Worm (Caenorhabditis elegans) whole organism, L1 larva: ENCODE results near the gene H01M10.1.

Source experiments
- C04F5.9 ChIP-seq: sonication (generic microtip); optimal IDR thresholded peaks from 2 replicates; lab custom pipeline; 2016; ENCODE audit warnings: missing genetic modification characterization, missing compliant biosample characterization
- C16A3.4 ChIP-seq: fragments of 150-350 bp; optimal IDR thresholded peaks from 2 replicates; lab custom pipeline; 2014; ENCODE audit warnings: missing biosample characterization, missing genetic modification characterization
- C34B4.2 ChIP-seq: sonication (generic microtip); optimal IDR thresholded peaks from 2 replicates; lab custom pipeline; 2017; ENCODE audit warnings: mild to moderate bottlenecking, missing genetic modification characterization, missing compliant biosample characterization
- F16B12.6 ChIP-seq: fragments of 150-350 bp; optimal IDR thresholded peaks from 2 replicates; lab custom pipeline; 2014; ENCODE audit warnings: missing biosample characterization, missing genetic modification characterization
- alr-1 ChIP-seq: fragments of 200-800 bp; sonication (Bioruptor generic); optimal IDR thresholded peaks from 2 replicates; lab custom pipeline; 2018; ENCODE audit warnings: borderline replicate concordance, mild to moderate bottlenecking, missing genetic modification characterization, missing compliant biosample characterization
- aly-2 ChIP-seq: fragments of 150-350 bp; optimal IDR thresholded peaks from 2 replicates; lab custom pipeline; 2014; ENCODE audit warnings: missing biosample characterization, missing genetic modification characterization
- ceh-8 ChIP-seq: fragments of 200-800 bp; sonication (Bioruptor generic); optimal IDR thresholded peaks from 2 replicates; lab custom pipeline; 2018; ENCODE audit warnings: mild to moderate bottlenecking, missing genetic modification characterization, moderate library complexity, missing compliant biosample characterization
- ceh-90 ChIP-seq: sonication (generic microtip); optimal IDR thresholded peaks from 2 replicates; lab custom pipeline; 2016; ENCODE audit warnings: missing genetic modification characterization, missing compliant biosample characterization
- ces-1 ChIP-seq: fragments of 150-350 bp; optimal IDR thresholded peaks from 2 replicates; lab custom pipeline; 2014; ENCODE audit warnings: missing biosample characterization, missing genetic modification reagents, missing genetic modification characterization
- dpl-1 ChIP-seq, 3 experiments: fragments of 150-350 bp in 2 of 3; sonication (generic microtip) in 1 of 3; optimal IDR thresholded peaks; 2 replicates each; lab custom pipeline; 2014 to 2017; ENCODE audit warnings: missing biosample characterization in 3 of 3, missing genetic modification characterization in 3 of 3, missing genetic modification reagents in 3 of 3
- efl-1 ChIP-seq, 4 experiments: fragments of 150-350 bp; optimal IDR thresholded peaks in 3 of 4; peaks in 1 of 4; 1 replicate in 1 of 4; 2 replicates in 3 of 4; lab custom pipeline; 2014; ENCODE audit warnings: missing biosample characterization in 2 of 4, missing genetic modification characterization in 2 of 4, missing genetic modification reagents in 2 of 4
- efl-3 ChIP-seq: fragments of 200-800 bp; sonication (Bioruptor generic); optimal IDR thresholded peaks from 2 replicates; lab custom pipeline; 2018; ENCODE audit warnings: mild to moderate bottlenecking, missing genetic modification characterization, missing compliant biosample characterization
- elt-2 ChIP-seq: sonication (generic microtip); optimal IDR thresholded peaks from 2 replicates; lab custom pipeline; 2016; ENCODE audit warnings: missing genetic modification characterization, mild to moderate bottlenecking, inconsistent platforms, missing compliant biosample characterization, missing genetic modification reagents
- elt-3 ChIP-seq, 6 experiments: fragments of 150-350 bp in 1 of 6; sonication (generic microtip); optimal IDR thresholded peaks; 2 replicates each; lab custom pipeline; 2017 to 2018; ENCODE audit warnings: missing biosample characterization in 6 of 6, missing genetic modification characterization in 6 of 6, inconsistent platforms in 1 of 6
- fkh-4 ChIP-seq: sonication (generic microtip); optimal IDR thresholded peaks from 2 replicates; lab custom pipeline; 2016; ENCODE audit warnings: missing compliant biosample characterization, missing genetic modification characterization, borderline replicate concordance
- fkh-8 ChIP-seq: sonication (generic microtip); optimal IDR thresholded peaks from 2 replicates; lab custom pipeline; 2016; ENCODE audit warnings: mild to moderate bottlenecking, missing genetic modification characterization, missing compliant biosample characterization
- grh-1 ChIP-seq: fragments of 200-800 bp; sonication (Bioruptor generic); IDR thresholded peaks from 2 replicates; pipeline ENCODE4 v1.3.6; 2022; ENCODE audit warnings: missing genetic modification reagents, missing genetic modification characterization, missing compliant biosample characterization
- hlh-17 ChIP-seq: fragments of 200-800 bp; sonication (Bioruptor generic); optimal IDR thresholded peaks from 2 replicates; lab custom pipeline; 2018; ENCODE audit warnings: missing genetic modification characterization, mild to moderate bottlenecking, missing compliant biosample characterization, moderate library complexity, borderline replicate concordance
- jun-1 ChIP-seq: fragments of 150-350 bp; optimal IDR thresholded peaks from 2 replicates; lab custom pipeline; 2014; ENCODE audit warnings: missing biosample characterization, missing genetic modification reagents, missing genetic modification characterization
- lin-15B ChIP-seq: fragments of 150-350 bp; sonication (generic microtip); optimal IDR thresholded peaks from 3 replicates; lab custom pipeline; 2014; ENCODE audit warnings: missing biosample characterization, missing genetic modification characterization
- lin-35 ChIP-seq, 2 experiments: fragments of 150-350 bp; optimal IDR thresholded peaks; 2 replicates each; lab custom pipeline; 2014; ENCODE audit warnings: missing biosample characterization in 2 of 2, missing genetic modification characterization in 2 of 2, missing genetic modification reagents in 2 of 2
- lin-39 ChIP-seq: fragments of 150-350 bp; optimal IDR thresholded peaks from 2 replicates; lab custom pipeline; 2014; ENCODE audit warnings: missing biosample characterization, missing genetic modification reagents, missing genetic modification characterization
- lir-3 ChIP-seq: sonication (generic microtip); optimal IDR thresholded peaks from 2 replicates; lab custom pipeline; 2016; ENCODE audit warnings: mild to moderate bottlenecking, missing genetic modification characterization, moderate library complexity, missing compliant biosample characterization; ENCODE audit not compliant: poor library complexity
- lsy-2 ChIP-seq, 2 experiments: fragments of 150-350 bp; optimal IDR thresholded peaks; 2 replicates each; lab custom pipeline; 2014; ENCODE audit warnings: missing biosample characterization in 2 of 2, missing genetic modification characterization in 2 of 2
- mdl-1 ChIP-seq, 2 experiments: fragments of 150-350 bp; optimal IDR thresholded peaks; 2 replicates each; lab custom pipeline; 2014 to 2017; ENCODE audit warnings: missing biosample characterization in 2 of 2, missing genetic modification characterization in 2 of 2, inconsistent platforms in 1 of 2
- mep-1 ChIP-seq: fragments of 150-350 bp; optimal IDR thresholded peaks from 2 replicates; lab custom pipeline; 2014; ENCODE audit warnings: missing biosample characterization, missing genetic modification characterization
- nhr-19 ChIP-seq: fragments of 200-800 bp; sonication (Bioruptor generic); conservative IDR thresholded peaks from 2 replicates; pipeline ENCODE4 v1.3.6; 2022; ENCODE audit warnings: missing genetic modification characterization, missing compliant biosample characterization
- nhr-20 ChIP-seq: sonication (generic microtip); optimal IDR thresholded peaks from 2 replicates; lab custom pipeline; 2016; ENCODE audit warnings: mild to moderate bottlenecking, missing genetic modification characterization, missing compliant biosample characterization
- nhr-237 ChIP-seq: fragments of 150-350 bp; optimal IDR thresholded peaks from 2 replicates; lab custom pipeline; 2014; ENCODE audit warnings: missing biosample characterization, missing genetic modification characterization
- nhr-28 ChIP-seq: fragments of 150-350 bp; optimal IDR thresholded peaks from 2 replicates; lab custom pipeline; 2014; ENCODE audit warnings: missing biosample characterization, missing genetic modification characterization
- nhr-47 ChIP-seq: sonication (generic microtip); optimal IDR thresholded peaks from 2 replicates; lab custom pipeline; 2016; ENCODE audit warnings: mild to moderate bottlenecking, missing genetic modification characterization, moderate library complexity, missing compliant biosample characterization
- nhr-76 ChIP-seq: sonication (generic microtip); optimal IDR thresholded peaks from 2 replicates; lab custom pipeline; 2017; ENCODE audit warnings: missing biosample characterization, missing genetic modification characterization
- nhr-77 ChIP-seq: fragments of 150-350 bp; optimal IDR thresholded peaks from 2 replicates; lab custom pipeline; 2014; ENCODE audit warnings: missing biosample characterization, missing genetic modification characterization
- nhr-84 ChIP-seq: sonication (generic microtip); optimal IDR thresholded peaks from 2 replicates; lab custom pipeline; 2017; ENCODE audit warnings: missing biosample characterization, missing genetic modification characterization
- nhr-85 ChIP-seq: sonication (generic microtip); peaks from one replicate; lab custom pipeline; 2016; ENCODE audit warnings: missing genetic modification characterization, inconsistent platforms, missing compliant biosample characterization
- pax-3 ChIP-seq: fragments of 200-800 bp; sonication (Bioruptor generic); optimal IDR thresholded peaks from 2 replicates; lab custom pipeline; 2018; ENCODE audit warnings: mild to moderate bottlenecking, missing genetic modification characterization, moderate library complexity, missing compliant biosample characterization
- pqm-1 ChIP-seq: sonication (generic microtip); optimal IDR thresholded peaks from 3 replicates; lab custom pipeline; 2017; ENCODE audit warnings: missing biosample characterization, missing genetic modification characterization
- snpc-4 ChIP-seq: fragments of 150-350 bp; optimal IDR thresholded peaks from 2 replicates; lab custom pipeline; 2014; ENCODE audit warnings: missing biosample characterization, missing genetic modification characterization
- snu-23 ChIP-seq: sonication (generic microtip); optimal IDR thresholded peaks from 2 replicates; lab custom pipeline; 2016; ENCODE audit warnings: missing genetic modification characterization, missing compliant biosample characterization
- sox-4 ChIP-seq: sonication (generic microtip); optimal IDR thresholded peaks from 2 replicates; lab custom pipeline; 2016; ENCODE audit warnings: missing genetic modification characterization, missing compliant biosample characterization
- sptf-1 ChIP-seq: fragments of 150-350 bp; optimal IDR thresholded peaks from 2 replicates; lab custom pipeline; 2014; ENCODE audit warnings: missing biosample characterization, missing genetic modification characterization
- swsn-7 ChIP-seq: sonication (generic microtip); optimal IDR thresholded peaks from 2 replicates; lab custom pipeline; 2016; ENCODE audit warnings: missing genetic modification characterization, missing compliant biosample characterization
- tbx-2 ChIP-seq: sonication (generic microtip); optimal IDR thresholded peaks from 2 replicates; lab custom pipeline; 2016; ENCODE audit warnings: missing genetic modification characterization, missing compliant biosample characterization
- tlp-1 ChIP-seq: fragments of 150-350 bp; optimal IDR thresholded peaks from 2 replicates; lab custom pipeline; 2014; ENCODE audit warnings: missing biosample characterization, missing genetic modification characterization
- unc-62 ChIP-seq: fragments of 150-350 bp; optimal IDR thresholded peaks from 2 replicates; lab custom pipeline; 2014; ENCODE audit warnings: missing biosample characterization, missing genetic modification reagents, missing genetic modification characterization
- unc-86 ChIP-seq: sonication (generic microtip); optimal IDR thresholded peaks from 2 replicates; lab custom pipeline; 2016; ENCODE audit warnings: missing genetic modification characterization, missing compliant biosample characterization
- unc-98 ChIP-seq: fragments of 200-800 bp; sonication (Bioruptor generic); IDR thresholded peaks from 2 replicates; pipeline ENCODE4 v1.3.6; 2022; ENCODE audit warnings: missing genetic modification characterization, missing compliant biosample characterization
- vab-15 ChIP-seq: sonication (generic microtip); optimal IDR thresholded peaks from 2 replicates; lab custom pipeline; 2017; ENCODE audit warnings: missing genotype, mild to moderate bottlenecking, missing genetic modification characterization, missing compliant biosample characterization
- zip-4 ChIP-seq: fragments of 200-800 bp; sonication (Bioruptor generic); optimal IDR thresholded peaks from 2 replicates; lab custom pipeline; 2018; ENCODE audit warnings: mild to moderate bottlenecking, missing genetic modification characterization, moderate library complexity, missing compliant biosample characterization
- ztf-11 ChIP-seq, 2 experiments: sonication (generic microtip); optimal IDR thresholded peaks; 2 replicates each; lab custom pipeline; 2016 to 2017; ENCODE audit warnings: missing genetic modification characterization in 2 of 2, missing biosample characterization in 1 of 2, missing compliant biosample characterization in 1 of 2
- ztf-4 ChIP-seq: fragments of 150-350 bp; optimal IDR thresholded peaks from 2 replicates; lab custom pipeline; 2014; ENCODE audit warnings: missing biosample characterization, missing genetic modification characterization

Gene H01M10.1

ce11 chrX:2581828-2582589 lies 1.6 kb upstream of the H01M10.1 start:
- no peak for TF ChIP-seq snpc-4 (tag; lab: Kevin White, UChicago)
- peak in 1 of 2 experiments; percentile 10 for TF ChIP-seq lsy-2 (tag; optimal IDR thresholded peaks at IDR 0.05; lab: Kevin White, UChicago)
- TF ChIP-seq sptf-1 (tag; lab: Kevin White, UChicago) = no peak
- peak; percentile 8 for TF ChIP-seq tbx-2 (tag; lab: Kevin White, UChicago)
- TF ChIP-seq F16B12.6 (tag; lab: Kevin White, UChicago) = no peak
- peak; percentile 63 for TF ChIP-seq vab-15 (tag; lab: Kevin White, UChicago)
- no peak for TF ChIP-seq elt-2 (tag; lab: Kevin White, UChicago)
- TF ChIP-seq C16A3.4 (tag; lab: Kevin White, UChicago) = peak; percentile 7
- no peak for TF ChIP-seq nhr-84 (tag; lab: Kevin White, UChicago)
- TF ChIP-seq pax-3 (tag; lab: Kevin White, UChicago) = no peak
- no peak for TF ChIP-seq grh-1
- TF ChIP-seq unc-98 (GFP tag; lab: Robert Waterston, UW) = no peak
- TF ChIP-seq unc-86 (tag; lab: Kevin White, UChicago) = no peak
- peak; percentile 91 for TF ChIP-seq nhr-85 (tag; lab: Kevin White, UChicago)
- TF ChIP-seq lin-35 (GFP tag; optimal IDR thresholded peaks at IDR 0.05; lab: Kevin White, UChicago) = peak in 1 of 2 experiments; percentile 59
- TF ChIP-seq C04F5.9 (tag; lab: Kevin White, UChicago) = no peak
- no peak for TF ChIP-seq pqm-1 (tag; lab: Kevin White, UChicago)
- TF ChIP-seq nhr-47 (tag; lab: Kevin White, UChicago) = no peak
- no peak for TF ChIP-seq nhr-237 (tag; lab: Kevin White, UChicago)
- no peak for TF ChIP-seq jun-1 (tag; lab: Kevin White, UChicago)
- no peak for TF ChIP-seq zip-4 (GFP tag; lab: Kevin White, UChicago)
- no peak for TF ChIP-seq ces-1 (GFP tag; lab: Kevin White, UChicago)
- TF ChIP-seq ceh-8 = no peak
- no peak for TF ChIP-seq nhr-28
- no peak for TF ChIP-seq ztf-4 (tag; lab: Kevin White, UChicago)
- TF ChIP-seq ztf-11 (tag; optimal IDR thresholded peaks at IDR 0.05; lab: Kevin White, UChicago) = no peak
- no peak for TF ChIP-seq nhr-76 (tag; lab: Kevin White, UChicago)
- TF ChIP-seq nhr-77 (tag; lab: Kevin White, UChicago) = no peak
- TF ChIP-seq mdl-1 (tag; optimal IDR thresholded peaks at IDR 0.05; lab: Kevin White, UChicago) = peak in 1 of 2 experiments; percentile 56
- no peak for TF ChIP-seq alr-1 (tag; lab: Kevin White, UChicago)
- no peak for TF ChIP-seq efl-1 (optimal IDR thresholded peaks at IDR 0.05; lab: Kevin White, UChicago)
- TF ChIP-seq efl-1 (GFP tag; optimal IDR thresholded peaks at IDR 0.05 in 1 of 2; lab: Kevin White, UChicago) = no peak
- TF ChIP-seq fkh-4 (tag; lab: Kevin White, UChicago) = no peak
- no peak for TF ChIP-seq lin-15B (tag; lab: Kevin White, UChicago)
- no peak for TF ChIP-seq sox-4 (tag; lab: Kevin White, UChicago)
- peak; percentile 69 for TF ChIP-seq snu-23
- TF ChIP-seq mep-1 (tag; lab: Kevin White, UChicago) = peak; percentile 48
- no peak for TF ChIP-seq fkh-8 (tag; lab: Kevin White, UChicago)
- 0 out of 2 replicates have a peak, but pooled peaks have one; percentile 12 for TF ChIP-seq nhr-19 (GFP tag; lab: Robert Waterston, UW)
- TF ChIP-seq unc-62 (GFP tag; lab: Kevin White, UChicago) = no peak
- no peak for TF ChIP-seq C34B4.2 (tag; lab: Kevin White, UChicago)
- TF ChIP-seq efl-3 (GFP tag; lab: Kevin White, UChicago) = no peak
- TF ChIP-seq dpl-1 (GFP tag; optimal IDR thresholded peaks at IDR 0.05; lab: Kevin White, UChicago) = no peak
- peak; percentile 73 for TF ChIP-seq nhr-20 (tag; lab: Kevin White, UChicago)
- TF ChIP-seq aly-2 (tag; lab: Kevin White, UChicago) = no peak
- TF ChIP-seq tlp-1 (tag; lab: Kevin White, UChicago) = no peak
- TF ChIP-seq swsn-7 (tag; lab: Kevin White, UChicago) = no peak
- TF ChIP-seq elt-3 (tag; optimal IDR thresholded peaks at IDR 0.05; lab: Kevin White, UChicago) = peak in 2 of 6 experiments; percentile 52 to 61
- TF ChIP-seq ceh-90 (tag; lab: Kevin White, UChicago) = no peak
- TF ChIP-seq hlh-17 (GFP tag; lab: Kevin White, UChicago) = no peak
- peak; percentile 2 for TF ChIP-seq lir-3 (tag; lab: Kevin White, UChicago)
- TF ChIP-seq lin-39 (tag; lab: Kevin White, UChicago) = no peak
